Fruit fly (Drosophila melanogaster): ENCODE data around the gene CG15814.

DNA sequence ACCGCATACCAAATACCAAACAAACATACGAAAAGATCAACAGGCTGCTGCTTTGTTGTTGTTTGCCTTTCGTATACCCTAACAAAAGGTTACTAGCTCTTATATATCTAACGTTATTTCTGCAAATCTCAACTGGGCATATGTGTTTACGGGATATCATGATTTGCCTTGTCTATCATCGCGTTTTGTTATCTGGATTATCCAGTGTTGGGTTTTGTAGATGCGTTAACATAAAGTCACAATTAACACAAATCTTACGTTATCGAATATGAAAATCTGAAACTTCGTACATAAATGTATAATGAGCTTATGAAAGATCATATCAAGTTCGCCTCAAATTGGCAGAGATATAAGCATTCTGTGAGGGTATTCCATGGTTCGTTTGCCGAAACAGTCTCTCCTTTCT, 19.9 kb downstream of the CG15814 start:
- TF ChIP-seq Myc (optimal IDR thresholded peaks at IDR 0.05): no peak
- TF ChIP-seq insv (optimal IDR thresholded peaks at IDR 0.05): no peak
- no peak for TF ChIP-seq h (optimal IDR thresholded peaks at IDR 0.05)
- TF ChIP-seq psq (optimal IDR thresholded peaks at IDR 0.05): no peak

Measured in Kc167 (cell line).